Fruit fly (Drosophila melanogaster) Kc167 (cell line): Measurements from ENCODE around the gene Actbeta.

Experiments used
- Myc ChIP-seq: fragments of >200 bp; optimal IDR thresholded peaks from 2 replicates; lab custom pipeline; 2017; ENCODE audit warnings: missing external identifiers
- insv ChIP-seq: fragments of >200 bp; optimal IDR thresholded peaks from 3 replicates; lab custom pipeline; 2018; ENCODE audit warnings: missing external identifiers
- ttk ChIP-seq: sonication (Bioruptor generic); optimal IDR thresholded peaks from 2 replicates; lab custom pipeline; 2017; ENCODE audit warnings: missing external identifiers

DNA sequence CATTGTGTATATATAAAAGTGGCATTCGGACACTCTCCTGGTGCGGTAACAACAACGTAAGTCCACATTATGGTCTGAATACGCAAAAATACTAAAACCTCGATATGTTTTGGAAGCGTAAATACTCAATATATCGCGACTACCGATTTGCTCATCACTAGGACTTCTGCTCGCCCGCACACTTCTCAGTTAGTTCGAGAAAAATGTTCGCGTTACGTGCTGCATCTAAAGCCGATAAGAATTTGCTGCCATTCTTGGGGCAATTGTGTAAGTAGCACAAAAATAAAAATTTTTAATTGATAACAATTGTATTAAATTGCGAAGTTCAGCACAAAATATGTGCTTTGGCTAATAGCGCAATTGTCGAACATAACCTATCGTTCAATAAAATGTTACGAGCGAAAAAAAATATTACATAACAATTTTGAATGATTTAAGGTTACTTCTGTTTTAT lies 52.9 kb downstream of the Actbeta start, which contains the start of gene CG11076:
- no peak for TF ChIP-seq Myc
- no peak for TF ChIP-seq insv (lab: Kevin White, UChicago)
- no peak for TF ChIP-seq ttk (lab: Kevin White, UChicago)
